Fruit fly (Drosophila melanogaster) whole organism, adult: ENCODE results near the gene CG14151.

ENCODE experiments used
- CG1620 ChIP-seq: fragments of 200-800 bp; sonication (Bioruptor generic); optimal IDR thresholded peaks from 2 replicates; lab custom pipeline; 2016; ENCODE audit warnings: missing biosample characterization, missing genetic modification characterization
- ovo ChIP-seq: fragments of 200-800 bp; sonication (Bioruptor generic); optimal IDR thresholded peaks from 2 replicates; lab custom pipeline; 2016; ENCODE audit warnings: missing biosample characterization, missing genetic modification characterization

- TF ChIP-seq ovo (GFP tag; lab: Kevin White, UChicago), result no peak
- TF ChIP-seq CG1620 (GFP tag; lab: Kevin White, UChicago), result no peak
Observed at dm6 chr3L:10659993-10660743, 31.9 kb upstream of the CG14151 start.
